Fruit fly (Drosophila melanogaster) whole organism, embryonic: ENCODE data around the gene rau.
A peak's percentile ranks its signal among the peaks of the same experiment; 100 is the strongest.

Experiments
- Atf3 ChIP-seq: fragments of 200-800 bp; sonication (Bioruptor generic); optimal IDR thresholded peaks from 3 replicates; lab custom pipeline; 2016; ENCODE audit warnings: missing biosample characterization, missing genetic modification characterization
- Bgb ChIP-seq: fragments of 200-800 bp; sonication (Bioruptor generic); IDR thresholded peaks from 2 replicates; pipeline ENCODE4 v1.3.6; 2022; ENCODE audit warnings: missing biosample characterization, missing genetic modification characterization; ENCODE audit not compliant: partially characterized antibody
- CG10267 ChIP-seq: fragments of 200-800 bp; sonication (Bioruptor generic); optimal IDR thresholded peaks from 2 replicates; lab custom pipeline; 2018; ENCODE audit warnings: missing biosample characterization, mild to moderate bottlenecking, missing genetic modification characterization, moderate library complexity
- CG11085 ChIP-seq: fragments of 200-800 bp; sonication (Bioruptor generic); IDR thresholded peaks from 2 replicates; pipeline ENCODE4 v1.3.6; 2022; ENCODE audit warnings: missing biosample characterization, missing genetic modification characterization
- CG12219 ChIP-seq: fragments of 200-800 bp; sonication (Bioruptor generic); optimal IDR thresholded peaks from 3 replicates; lab custom pipeline; 2018; ENCODE audit warnings: missing biosample characterization, mild to moderate bottlenecking, missing genetic modification characterization
- CG13123 ChIP-seq: fragments of 200-800 bp; sonication (Bioruptor generic); optimal IDR thresholded peaks from 2 replicates; lab custom pipeline; 2016; ENCODE audit warnings: missing biosample characterization, missing genetic modification characterization
- CG13624 ChIP-seq: fragments of 200-800 bp; sonication (Bioruptor generic); optimal IDR thresholded peaks from 2 replicates; lab custom pipeline; 2016; ENCODE audit warnings: missing biosample characterization, missing genetic modification characterization
- CG13775 ChIP-seq: fragments of 200-800 bp; sonication (Bioruptor generic); optimal IDR thresholded peaks from 3 replicates; lab custom pipeline; 2017; ENCODE audit warnings: missing biosample characterization, mild to moderate bottlenecking, missing genetic modification characterization
- CG14667 ChIP-seq: fragments of 200-800 bp; sonication (Bioruptor generic); IDR thresholded peaks from 2 replicates; pipeline ENCODE4 v1.3.6; 2022; ENCODE audit warnings: missing biosample characterization, missing genetic modification characterization
- CG15514 ChIP-seq: fragments of 200-800 bp; sonication (Bioruptor generic); optimal IDR thresholded peaks from 3 replicates; lab custom pipeline; 2017; ENCODE audit warnings: missing biosample characterization, missing genetic modification characterization, mild to moderate bottlenecking, moderate library complexity, missing genetic modification reagents
- CG1602 ChIP-seq: fragments of 200-800 bp; sonication (Bioruptor generic); optimal IDR thresholded peaks from 3 replicates; lab custom pipeline; 2016; ENCODE audit warnings: missing biosample characterization, missing genetic modification characterization
- CG1603 ChIP-seq: fragments of 200-800 bp; sonication (Bioruptor generic); optimal IDR thresholded peaks from 2 replicates; lab custom pipeline; 2019; ENCODE audit warnings: missing biosample characterization, mild to moderate bottlenecking, missing genetic modification characterization, moderate library complexity
- CG3281 ChIP-seq: fragments of 200-800 bp; sonication (Bioruptor generic); optimal IDR thresholded peaks from 3 replicates; lab custom pipeline; 2017; ENCODE audit warnings: missing biosample characterization, mild to moderate bottlenecking, missing genetic modification characterization
- CG6175 ChIP-seq: fragments of 200-800 bp; sonication (Bioruptor generic); IDR thresholded peaks from 3 replicates; pipeline ENCODE4 v1.3.6; 2022; ENCODE audit warnings: missing biosample characterization, missing genetic modification characterization
- CG6254 ChIP-seq: fragments of 200-800 bp; sonication (Bioruptor generic); optimal IDR thresholded peaks from 3 replicates; lab custom pipeline; 2017; ENCODE audit warnings: mild to moderate bottlenecking, missing biosample characterization, missing genetic modification reagents, missing genetic modification characterization
- CG6765 ChIP-seq: fragments of 200-800 bp; sonication (Bioruptor generic); optimal IDR thresholded peaks from 3 replicates; lab custom pipeline; 2017; ENCODE audit warnings: missing biosample characterization, mild to moderate bottlenecking, missing genetic modification characterization
- CG7987 ChIP-seq: fragments of 200-800 bp; sonication (Bioruptor generic); optimal IDR thresholded peaks from 2 replicates; lab custom pipeline; 2018; ENCODE audit warnings: missing biosample characterization, mild to moderate bottlenecking, missing genetic modification characterization, moderate library complexity
- CG8089 ChIP-seq: fragments of 200-800 bp; sonication (Bioruptor generic); optimal IDR thresholded peaks from 3 replicates; lab custom pipeline; 2016; ENCODE audit warnings: missing biosample characterization, missing genetic modification characterization
- CG8281 ChIP-seq: fragments of 200-800 bp; sonication (Bioruptor generic); optimal IDR thresholded peaks from 2 replicates; lab custom pipeline; 2018; ENCODE audit warnings: missing biosample characterization, mild to moderate bottlenecking, missing genetic modification characterization, moderate library complexity
- Dbx ChIP-seq: fragments of 200-800 bp; sonication (Bioruptor generic); IDR thresholded peaks from 3 replicates; pipeline ENCODE4 v1.3.6; 2022; ENCODE audit warnings: missing biosample characterization, missing genetic modification characterization
- Fer1 ChIP-seq: fragments of 200-800 bp; sonication (Bioruptor generic); optimal IDR thresholded peaks from 2 replicates; lab custom pipeline; 2017; ENCODE audit warnings: missing biosample characterization, mild to moderate bottlenecking, missing genetic modification characterization
- Gsc ChIP-seq: fragments of 200-800 bp; sonication (Bioruptor generic); IDR thresholded peaks from 2 replicates; pipeline ENCODE4 v1.3.6; 2022; ENCODE audit warnings: missing biosample characterization, missing genetic modification characterization
- HHEX ChIP-seq: fragments of 200-800 bp; sonication (Bioruptor generic); optimal IDR thresholded peaks from 3 replicates; lab custom pipeline; 2017; ENCODE audit warnings: missing biosample characterization, mild to moderate bottlenecking, missing genetic modification characterization, missing genetic modification reagents
- Hmr ChIP-seq: fragments of 200-800 bp; sonication (Bioruptor generic); optimal IDR thresholded peaks from 3 replicates; lab custom pipeline; 2017; ENCODE audit warnings: mild to moderate bottlenecking, missing biosample characterization, missing genetic modification reagents, missing genetic modification characterization
- Lim3 ChIP-seq: fragments of 200-800 bp; sonication (Bioruptor generic); IDR thresholded peaks from 2 replicates; pipeline ENCODE4 v1.3.6; 2022; ENCODE audit warnings: missing biosample characterization, missing genetic modification characterization
- Max ChIP-seq: fragments of 200-800 bp; sonication (Bioruptor generic); optimal IDR thresholded peaks from 2 replicates; lab custom pipeline; 2016; ENCODE audit warnings: missing biosample characterization, mild to moderate bottlenecking, missing genetic modification characterization
- Mrtf ChIP-seq: fragments of 200-800 bp; sonication (Bioruptor generic); IDR thresholded peaks from 3 replicates; pipeline ENCODE4 v1.3.6; 2022; ENCODE audit warnings: missing biosample characterization, missing genetic modification characterization
- Sin3A ChIP-seq: fragments of >200 bp; optimal IDR thresholded peaks from 2 replicates; lab custom pipeline; 2018
- Sox102F ChIP-seq: fragments of 200-800 bp; sonication (Bioruptor generic); optimal IDR thresholded peaks from 2 replicates; lab custom pipeline; 2018; ENCODE audit warnings: missing biosample characterization, mild to moderate bottlenecking, missing genetic modification characterization, moderate library complexity
- cas ChIP-seq: fragments of 200-800 bp; sonication (Bioruptor generic); IDR thresholded peaks from 2 replicates; pipeline ENCODE4 v1.3.6; 2022; ENCODE audit warnings: missing biosample characterization, missing genetic modification characterization
- cato ChIP-seq: fragments of 200-800 bp; sonication (Bioruptor generic); optimal IDR thresholded peaks from 2 replicates; lab custom pipeline; 2016; ENCODE audit warnings: missing biosample characterization, missing genetic modification characterization, borderline replicate concordance
- croc ChIP-seq: fragments of 200-800 bp; sonication (Bioruptor generic); conservative IDR thresholded peaks from 3 replicates; pipeline ENCODE4 v1.3.6; 2022; ENCODE audit warnings: missing biosample characterization, missing genetic modification characterization
- exex ChIP-seq: fragments of 200-800 bp; sonication (Bioruptor generic); optimal IDR thresholded peaks from 4 replicates; lab custom pipeline; 2018; ENCODE audit warnings: missing biosample characterization, mild to moderate bottlenecking, missing genetic modification characterization, moderate library complexity
- fd3F ChIP-seq: fragments of 200-800 bp; sonication (Bioruptor generic); optimal IDR thresholded peaks from 2 replicates; lab custom pipeline; 2018; ENCODE audit warnings: missing biosample characterization, mild to moderate bottlenecking, missing genetic modification characterization, moderate library complexity
- fd96Cb ChIP-seq: fragments of 200-800 bp; sonication (Bioruptor generic); optimal IDR thresholded peaks from 2 replicates; lab custom pipeline; 2018; ENCODE audit warnings: missing biosample characterization, mild to moderate bottlenecking, missing genetic modification characterization, moderate library complexity
- gcm ChIP-seq: fragments of 200-800 bp; sonication (Bioruptor generic); optimal IDR thresholded peaks from 2 replicates; lab custom pipeline; 2019; ENCODE audit warnings: missing biosample characterization, mild to moderate bottlenecking, missing genetic modification characterization, moderate library complexity
- hkb ChIP-seq, 2 experiments: fragments of 200-800 bp in 1 of 2; fragments of >200 bp in 1 of 2; sonication (Bioruptor generic) in 1 of 2; IDR thresholded peaks in 1 of 2; optimal IDR thresholded peaks in 1 of 2; 2 replicates each; pipeline versions ENCODE4 v1.3.6 to Lab custom; 2017 to 2022; ENCODE audit warnings: missing biosample characterization in 1 of 2, missing genetic modification characterization in 1 of 2
- jumu ChIP-seq: fragments of 200-800 bp; sonication (Bioruptor generic); optimal IDR thresholded peaks from 3 replicates; lab custom pipeline; 2016; ENCODE audit warnings: missing biosample characterization, missing genetic modification characterization
- kah ChIP-seq: fragments of 200-800 bp; sonication (Bioruptor generic); optimal IDR thresholded peaks from 2 replicates; lab custom pipeline; 2018; ENCODE audit warnings: missing biosample characterization, mild to moderate bottlenecking, missing genetic modification characterization
- mld ChIP-seq: fragments of 200-800 bp; sonication (Bioruptor generic); IDR thresholded peaks from 3 replicates; pipeline ENCODE4 v1.3.6; 2022; ENCODE audit warnings: missing biosample characterization, missing genetic modification characterization; ENCODE audit not compliant: partially characterized antibody
- nmo ChIP-seq: fragments of 200-800 bp; sonication (Bioruptor generic); optimal IDR thresholded peaks from 2 replicates; lab custom pipeline; 2018; ENCODE audit warnings: missing biosample characterization, mild to moderate bottlenecking, missing genetic modification characterization, moderate library complexity
- pfk ChIP-seq: fragments of 200-800 bp; sonication (Bioruptor generic); optimal IDR thresholded peaks from 2 replicates; lab custom pipeline; 2018; ENCODE audit warnings: missing biosample characterization, mild to moderate bottlenecking, missing genetic modification characterization, moderate library complexity
- shn ChIP-seq: fragments of 200-800 bp; sonication (Bioruptor generic); optimal IDR thresholded peaks from 3 replicates; lab custom pipeline; 2016; ENCODE audit warnings: missing biosample characterization, missing genetic modification characterization
- ssp ChIP-seq: fragments of 200-800 bp; sonication (Bioruptor generic); IDR thresholded peaks from 2 replicates; pipeline ENCODE4 v1.3.6; 2022; ENCODE audit warnings: missing biosample characterization, missing genetic modification characterization
- trh ChIP-seq: fragments of 200-800 bp; sonication (Bioruptor generic); optimal IDR thresholded peaks from 2 replicates; lab custom pipeline; 2016; ENCODE audit warnings: missing biosample characterization, missing genetic modification characterization
- usp ChIP-seq: fragments of >200 bp; optimal IDR thresholded peaks from 2 replicates; lab custom pipeline; 2017; ENCODE audit warnings: missing biosample characterization, missing genetic modification characterization
- wek ChIP-seq: fragments of 200-800 bp; sonication (Bioruptor generic); optimal IDR thresholded peaks from 3 replicates; lab custom pipeline; 2018; ENCODE audit warnings: missing biosample characterization, mild to moderate bottlenecking, missing genetic modification characterization, moderate library complexity
- yki ChIP-seq: fragments of >200 bp; optimal IDR thresholded peaks from 3 replicates; lab custom pipeline; 2018

The rau gene

dm6 chr2L:5906893-5907850 is 27.9 kb upstream of the rau start, which contains the start of gene bchs (continued):
- TF ChIP-seq CG13123: peak; percentile 91
- TF ChIP-seq Gsc (GFP tag; lab: Robert Waterston, UW): no peak
- peak; percentile 89 for TF ChIP-seq CG15514
- TF ChIP-seq fd3F (GFP tag; lab: Kevin White, UChicago): no peak
- no peak for TF ChIP-seq CG14667
- peak; percentile 96 for TF ChIP-seq Fer1
- peak; percentile 83 for TF ChIP-seq Max
- peak; percentile 35 for TF ChIP-seq nmo
- TF ChIP-seq CG7987 (GFP tag; lab: Kevin White, UChicago): peak; percentile 92
- peak; percentile 44 for TF ChIP-seq fd96Cb
- TF ChIP-seq cato (GFP tag; lab: Kevin White, UChicago): peak; percentile 74
- peak; percentile 97 for TF ChIP-seq Hmr (GFP tag; lab: Kevin White, UChicago)
- peak; percentile 78 for TF ChIP-seq pfk (GFP tag; lab: Kevin White, UChicago)
- TF ChIP-seq CG13624 (GFP tag; lab: Kevin White, UChicago): peak; percentile 92
- TF ChIP-seq Mrtf (GFP tag; lab: Robert Waterston, UW): peak; percentile 63; the same call in 1 of the 3 replicates
- peak; percentile 87 for TF ChIP-seq gcm (GFP tag; lab: Kevin White, UChicago)
- peak; percentile 40; the same call in 1 of the 2 replicates for TF ChIP-seq CG11085 (GFP tag; lab: Robert Waterston, UW)
- TF ChIP-seq hkb (optimal IDR thresholded peaks at IDR 0.05; lab: Kevin White, UChicago): no peak
- TF ChIP-seq hkb (GFP tag; IDR thresholded peaks at IDR 0.05; lab: Robert Waterston, UW): peak; percentile 96
- TF ChIP-seq CG12219 (GFP tag; lab: Kevin White, UChicago): peak; percentile 88
- TF ChIP-seq CG1602 (GFP tag; lab: Kevin White, UChicago): peak; percentile 65
- peak; percentile 61 for TF ChIP-seq CG13775 (GFP tag; lab: Kevin White, UChicago)
- TF ChIP-seq exex (tag; lab: Kevin White, UChicago): peak; percentile 79
- no peak for TF ChIP-seq usp (GFP tag; lab: Kevin White, UChicago)
- peak; percentile 95 for TF ChIP-seq kah (GFP tag; lab: Kevin White, UChicago)
- no peak; the same call in 1 of the 2 replicates for TF ChIP-seq cas (GFP tag; lab: Robert Waterston, UW)
- peak; percentile 83 for TF ChIP-seq trh (GFP tag; lab: Kevin White, UChicago)
- peak; percentile 81 for TF ChIP-seq Sox102F (GFP tag; lab: Kevin White, UChicago)
- TF ChIP-seq HHEX (GFP tag; lab: Kevin White, UChicago): peak; percentile 95
- no peak for TF ChIP-seq CG6175 (GFP tag; lab: Robert Waterston, UW)
- peak; percentile 97 for TF ChIP-seq CG10267 (tag; lab: Kevin White, UChicago)
- TF ChIP-seq Lim3 (GFP tag; lab: Robert Waterston, UW): no peak
- peak; percentile 76 for TF ChIP-seq CG8281
- peak; percentile 63 for TF ChIP-seq CG1603 (tag; lab: Kevin White, UChicago)
- TF ChIP-seq yki: no peak
- no peak for TF ChIP-seq ssp
- peak; percentile 96 for TF ChIP-seq wek (GFP tag; lab: Kevin White, UChicago)
- TF ChIP-seq CG6254 (GFP tag; lab: Kevin White, UChicago): peak; percentile 91
- peak; percentile 51 for TF ChIP-seq jumu (GFP tag; lab: Kevin White, UChicago)
- TF ChIP-seq CG6765 (GFP tag; lab: Kevin White, UChicago): peak; percentile 92
- TF ChIP-seq Bgb (GFP tag; lab: Robert Waterston, UW): no peak; the same call in none of the 2 replicates
- TF ChIP-seq Atf3 (GFP tag; lab: Kevin White, UChicago): peak; percentile 59
- no peak for TF ChIP-seq mld (GFP tag; lab: Robert Waterston, UW)
- TF ChIP-seq shn (GFP tag; lab: Kevin White, UChicago): peak; percentile 86
- TF ChIP-seq Sin3A (lab: Kevin White, UChicago): peak; percentile 50
- TF ChIP-seq croc (GFP tag; lab: Robert Waterston, UW): peak; percentile 27; the same call in 1 of the 3 replicates
- peak; percentile 76; the same call in 2 of the 3 replicates for TF ChIP-seq Dbx
- peak; percentile 92 for TF ChIP-seq CG3281 (GFP tag; lab: Kevin White, UChicago)
- TF ChIP-seq CG8089 (GFP tag; lab: Kevin White, UChicago): peak; percentile 88
